Worm (Caenorhabditis elegans): ENCODE data around the gene T26C11.8.

T26C11.8 gene

ce11 chrX:1829937-1830336, 30.6 kb upstream of the T26C11.8 start, which contains the start of gene C14E2.6:
C14E2.6 (minus strand) TSS chrX:1830037.
- no peak for TF ChIP-seq pax-3 (tag; optimal IDR thresholded peaks at IDR 0.05)
- peak; percentile 20 for TF ChIP-seq hlh-4 (tag; optimal IDR thresholded peaks at IDR 0.05)

- TF ChIP-seq blmp-1 (tag; optimal IDR thresholded peaks at IDR 0.05) = no peak
- no peak for TF ChIP-seq skn-1 (tag; optimal IDR thresholded peaks at IDR 0.05)
- TF ChIP-seq sptf-1 (tag; optimal IDR thresholded peaks at IDR 0.05) = no peak
- no peak for TF ChIP-seq fos-1 (tag; optimal IDR thresholded peaks at IDR 0.05)
- TF ChIP-seq ceh-63 (GFP tag; optimal IDR thresholded peaks at IDR 0.05) = no peak
- no peak for TF ChIP-seq ets-5 (GFP tag; IDR thresholded peaks at IDR 0.05)
- TF ChIP-seq unc-30 (tag; optimal IDR thresholded peaks at IDR 0.05) = no peak
- TF ChIP-seq sup-37 (GFP tag; optimal IDR thresholded peaks at IDR 0.05) = no peak
- TF ChIP-seq nhr-76 (tag; optimal IDR thresholded peaks at IDR 0.05) = no peak
- no peak for TF ChIP-seq zag-1 (tag; optimal IDR thresholded peaks at IDR 0.05)
- TF ChIP-seq mef-2 (tag; optimal IDR thresholded peaks at IDR 0.05) = no peak
- TF ChIP-seq jun-1 (tag; optimal IDR thresholded peaks at IDR 0.05) = no peak
- no peak for TF ChIP-seq pag-3 (tag; optimal IDR thresholded peaks at IDR 0.05; ENCODE audit: borderline replicate concordance, insufficient read depth)
- TF ChIP-seq nhr-77 (tag; optimal IDR thresholded peaks at IDR 0.05) = no peak
- no peak for TF ChIP-seq egl-27 (tag; optimal IDR thresholded peaks at IDR 0.05)
- no peak for TF ChIP-seq unc-86 (tag; optimal IDR thresholded peaks at IDR 0.05)
- TF ChIP-seq hlh-17 (GFP tag; optimal IDR thresholded peaks at IDR 0.05; ENCODE audit: borderline replicate concordance) = no peak
Measured at ce11 chrX:1830475-1830874, 30.0 kb upstream of the T26C11.8 start.

ce11 chrX:1837703-1838102, 22.8 kb upstream of the T26C11.8 start:
- TF ChIP-seq lsy-2 (tag; optimal IDR thresholded peaks at IDR 0.05) (peak in 1 of 2 experiments; percentile 16), sptf-1 (tag; optimal IDR thresholded peaks at IDR 0.05) (no peak), snpc-4 (tag; optimal IDR thresholded peaks at IDR 0.05) (peak; percentile 22), dsc-1 (tag; optimal IDR thresholded peaks at IDR 0.05) (peak; percentile 57), lin-35 (GFP tag; optimal IDR thresholded peaks at IDR 0.05) (peak in 1 of 2 experiments; percentile 64), elt-3 (tag; optimal IDR thresholded peaks at IDR 0.05) (peak in 1 of 6 experiments; percentile 22), xbp-1 (tag; optimal IDR thresholded peaks at IDR 0.05) (peak; percentile 6), mdl-1 (tag; optimal IDR thresholded peaks at IDR 0.05) (peak in 1 of 2 experiments; percentile 15), rnt-1 (tag; optimal IDR thresholded peaks at IDR 0.05) (peak; percentile 68), nhr-19 (GFP tag; conservative IDR thresholded peaks at IDR 0.05) (peak; percentile 63), nhr-47 (tag; optimal IDR thresholded peaks at IDR 0.05) (peak; percentile 73), mef-2 (tag; optimal IDR thresholded peaks at IDR 0.05) (no peak), elt-2 (tag; optimal IDR thresholded peaks at IDR 0.05) (peak; percentile 32), C16A3.4 (tag; optimal IDR thresholded peaks at IDR 0.05) (peak; percentile 35), ztf-11 (tag; optimal IDR thresholded peaks at IDR 0.05) (peak in 1 of 2 experiments; percentile 36), ceh-8 (GFP tag; optimal IDR thresholded peaks at IDR 0.05) (no peak), swsn-7 (tag; optimal IDR thresholded peaks at IDR 0.05) (peak; percentile 45), ceh-63 (GFP tag; optimal IDR thresholded peaks at IDR 0.05) (no peak), nhr-20 (tag; optimal IDR thresholded peaks at IDR 0.05) (peak; percentile 40), egl-13 (tag; optimal IDR thresholded peaks at IDR 0.05) (peak; percentile 11), tbx-2 (tag; optimal IDR thresholded peaks at IDR 0.05) (peak; percentile 25), pqm-1 (tag; optimal IDR thresholded peaks at IDR 0.05) (no peak), sox-4 (tag; optimal IDR thresholded peaks at IDR 0.05) (peak; percentile 6), nhr-90 (tag; optimal IDR thresholded peaks at IDR 0.05; ENCODE audit: poor library complexity) (peak; percentile 67), fkh-8 (tag; optimal IDR thresholded peaks at IDR 0.05) (peak; percentile 55), pax-3 (tag; optimal IDR thresholded peaks at IDR 0.05) (peak; percentile 51), snu-23 (GFP tag; optimal IDR thresholded peaks at IDR 0.05) (peak; percentile 63), nhr-71 (tag; optimal IDR thresholded peaks at IDR 0.05) (peak; percentile 62), ceh-82 (tag; optimal IDR thresholded peaks at IDR 0.05) (peak in 2 of 3 experiments; percentile 40 to 56), dpl-1 (GFP tag; optimal IDR thresholded peaks at IDR 0.05) (peak in 2 of 3 experiments; percentile 11 to 15), skn-1 (tag; optimal IDR thresholded peaks at IDR 0.05) (peak; percentile 73), hlh-17 (GFP tag; optimal IDR thresholded peaks at IDR 0.05; ENCODE audit: borderline replicate concordance) (no peak), efl-1 (optimal IDR thresholded peaks at IDR 0.05) (peak in 1 of 2 experiments; percentile 21), efl-1 (GFP tag; optimal IDR thresholded peaks at IDR 0.05 in 1 of 2) (no peak), nhr-85 (tag) (no peak), nhr-76 (tag; optimal IDR thresholded peaks at IDR 0.05) (no peak)
